Fruit fly (Drosophila melanogaster) whole organism, embryonic: ENCODE data around the gene SoYb.
A peak's percentile ranks its signal among the peaks of the same experiment; 100 is the strongest.

Source experiments
- ATbp ChIP-seq: fragments of 200-800 bp; sonication (Bioruptor generic); optimal IDR thresholded peaks from 2 replicates; lab custom pipeline; 2017; ENCODE audit warnings: missing biosample characterization, mild to moderate bottlenecking, missing genetic modification characterization, missing genetic modification reagents
- Adf1 ChIP-seq: fragments of 200-800 bp; sonication (Bioruptor generic); IDR thresholded peaks from 2 replicates; pipeline ENCODE4 v1.3.6; 2022; ENCODE audit warnings: missing biosample characterization, missing genetic modification characterization
- CG11560 ChIP-seq: fragments of 200-800 bp; sonication (Bioruptor generic); IDR thresholded peaks from 3 replicates; pipeline ENCODE4 v1.3.6; 2022; ENCODE audit warnings: missing biosample characterization, missing genetic modification characterization
- CG11696 ChIP-seq: fragments of 200-800 bp; sonication (Bioruptor generic); IDR thresholded peaks from 2 replicates; pipeline ENCODE4 v1.3.6; 2022; ENCODE audit warnings: missing biosample characterization, missing genetic modification characterization
- CG12104 ChIP-seq: fragments of 200-800 bp; sonication (Bioruptor generic); optimal IDR thresholded peaks from 3 replicates; lab custom pipeline; 2016; ENCODE audit warnings: missing biosample characterization, missing genetic modification characterization
- CG12219 ChIP-seq: fragments of 200-800 bp; sonication (Bioruptor generic); optimal IDR thresholded peaks from 3 replicates; lab custom pipeline; 2018; ENCODE audit warnings: missing biosample characterization, mild to moderate bottlenecking, missing genetic modification characterization
- CG13894 ChIP-seq: fragments of 200-800 bp; sonication (Bioruptor generic); optimal IDR thresholded peaks from 3 replicates; lab custom pipeline; 2018; ENCODE audit warnings: missing biosample characterization, mild to moderate bottlenecking, missing genetic modification characterization, moderate library complexity
- CG15601 ChIP-seq: fragments of 200-800 bp; sonication (Bioruptor generic); optimal IDR thresholded peaks from 3 replicates; lab custom pipeline; 2019; ENCODE audit warnings: missing biosample characterization, mild to moderate bottlenecking, missing genetic modification characterization, moderate library complexity
- CG17568 ChIP-seq: fragments of 200-800 bp; sonication (Bioruptor generic); optimal IDR thresholded peaks from 2 replicates; lab custom pipeline; 2018; ENCODE audit warnings: missing biosample characterization, mild to moderate bottlenecking, missing genetic modification characterization, moderate library complexity
- CG17912 ChIP-seq: fragments of 200-800 bp; sonication (Bioruptor generic); optimal IDR thresholded peaks from 2 replicates; lab custom pipeline; 2018; ENCODE audit warnings: missing biosample characterization, mild to moderate bottlenecking, missing genetic modification characterization
- CG18262 ChIP-seq: fragments of 200-800 bp; optimal IDR thresholded peaks from 3 replicates; lab custom pipeline; 2019; ENCODE audit warnings: missing biosample characterization, mild to moderate bottlenecking, missing genetic modification characterization, moderate library complexity
- CG2889 ChIP-seq: fragments of 200-800 bp; sonication (Bioruptor generic); IDR thresholded peaks from 3 replicates; pipeline ENCODE4 v1.3.6; 2022; ENCODE audit warnings: missing biosample characterization, missing genetic modification characterization
- CG3726 ChIP-seq: fragments of 200-800 bp; sonication (Bioruptor generic); IDR thresholded peaks from 3 replicates; pipeline ENCODE4, ENCODE4 v1.3.6; 2022; ENCODE audit warnings: missing biosample characterization, missing genetic modification characterization
- CG3995 ChIP-seq: fragments of 200-800 bp; sonication (Bioruptor generic); optimal IDR thresholded peaks from 3 replicates; lab custom pipeline; 2016; ENCODE audit warnings: missing biosample characterization, missing genetic modification characterization
- CG4617 ChIP-seq: fragments of 200-800 bp; sonication (Bioruptor generic); optimal IDR thresholded peaks from 3 replicates; lab custom pipeline; 2016; ENCODE audit warnings: missing biosample characterization, missing genetic modification characterization, borderline replicate concordance
- CG4820 ChIP-seq: fragments of 200-800 bp; sonication (Bioruptor generic); optimal IDR thresholded peaks from 3 replicates; lab custom pipeline; 2016; ENCODE audit warnings: missing biosample characterization, missing genetic modification characterization
- CG6254 ChIP-seq: fragments of 200-800 bp; sonication (Bioruptor generic); optimal IDR thresholded peaks from 3 replicates; lab custom pipeline; 2017; ENCODE audit warnings: mild to moderate bottlenecking, missing biosample characterization, missing genetic modification reagents, missing genetic modification characterization
- CG8944 ChIP-seq: fragments of 200-800 bp; sonication (Bioruptor generic); optimal IDR thresholded peaks from 3 replicates; lab custom pipeline; 2016; ENCODE audit warnings: missing biosample characterization, missing genetic modification characterization
- Hey ChIP-seq: fragments of 200-800 bp; sonication (Bioruptor generic); optimal IDR thresholded peaks from 3 replicates; lab custom pipeline; 2018; ENCODE audit warnings: missing biosample characterization, mild to moderate bottlenecking, missing genetic modification characterization
- HmgZ ChIP-seq: fragments of 200-800 bp; sonication (Bioruptor generic); optimal IDR thresholded peaks from 2 replicates; lab custom pipeline; 2018; ENCODE audit warnings: missing biosample characterization, mild to moderate bottlenecking, missing genetic modification characterization
- Kr ChIP-seq: fragments of 200-800 bp; sonication (Bioruptor generic); optimal IDR thresholded peaks from 2 replicates; lab custom pipeline; 2017; ENCODE audit warnings: missing biosample characterization, mild to moderate bottlenecking, missing genetic modification characterization
- Lpt ChIP-seq: fragments of >200 bp; optimal IDR thresholded peaks from 2 replicates; lab custom pipeline; 2018; ENCODE audit warnings: missing biosample characterization, missing genetic modification characterization
- Neu2 ChIP-seq: fragments of 200-800 bp; sonication (Bioruptor generic); optimal IDR thresholded peaks from 3 replicates; lab custom pipeline; 2016; ENCODE audit warnings: missing biosample characterization, missing genetic modification characterization, borderline replicate concordance
- Poxn ChIP-seq: fragments of 200-800 bp; sonication (Bioruptor generic); IDR thresholded peaks from 2 replicates; pipeline ENCODE4 v1.3.6; 2022; ENCODE audit warnings: missing biosample characterization, missing genetic modification characterization
- Spps ChIP-seq: fragments of 200-800 bp; sonication (Bioruptor generic); optimal IDR thresholded peaks from 2 replicates; lab custom pipeline; 2018; ENCODE audit warnings: missing biosample characterization, mild to moderate bottlenecking, missing genetic modification characterization
- Stat92E ChIP-seq, 3 experiments: fragments of >200 bp in 2 of 3; fragments of 200-800 bp in 1 of 3; sonication (Bioruptor generic) in 1 of 3; optimal IDR thresholded peaks; 2 replicates each; lab custom pipeline; 2017 to 2019; ENCODE audit warnings: missing biosample characterization in 3 of 3, missing genetic modification characterization in 3 of 3, mild to moderate bottlenecking in 1 of 3, moderate library complexity in 1 of 3
- Xbp1 ChIP-seq: fragments of 200-800 bp; sonication (Bioruptor generic); optimal IDR thresholded peaks from 3 replicates; lab custom pipeline; 2016; ENCODE audit warnings: missing biosample characterization, mild to moderate bottlenecking, missing genetic modification characterization
- br ChIP-seq: fragments of >200 bp; optimal IDR thresholded peaks from 2 replicates; lab custom pipeline; 2017
- cato ChIP-seq: fragments of 200-800 bp; sonication (Bioruptor generic); optimal IDR thresholded peaks from 2 replicates; lab custom pipeline; 2016; ENCODE audit warnings: missing biosample characterization, missing genetic modification characterization, borderline replicate concordance
- chif ChIP-seq, 2 experiments: fragments of 200-800 bp; sonication (Bioruptor generic); optimal IDR thresholded peaks; 3 replicates each; lab custom pipeline; 2016; ENCODE audit warnings: missing biosample characterization in 2 of 2, missing genetic modification characterization in 2 of 2
- chinmo ChIP-seq: fragments of 200-800 bp; sonication (Bioruptor generic); IDR thresholded peaks from 4 replicates; pipeline ENCODE4 v1.3.6; 2022; ENCODE audit warnings: missing biosample characterization, missing genetic modification characterization; ENCODE audit not compliant: partially characterized antibody
- croc ChIP-seq: fragments of 200-800 bp; sonication (Bioruptor generic); conservative IDR thresholded peaks from 3 replicates; pipeline ENCODE4 v1.3.6; 2022; ENCODE audit warnings: missing biosample characterization, missing genetic modification characterization
- crol ChIP-seq: fragments of 200-800 bp; sonication (Bioruptor generic); IDR thresholded peaks from 2 replicates; pipeline ENCODE4 v1.3.6; 2022; ENCODE audit warnings: missing biosample characterization, missing genetic modification characterization
- dmrt11E ChIP-seq: fragments of 200-800 bp; sonication (Bioruptor generic); optimal IDR thresholded peaks from 3 replicates; lab custom pipeline; 2018; ENCODE audit warnings: missing biosample characterization, mild to moderate bottlenecking, missing genetic modification characterization, moderate library complexity
- gt ChIP-seq: fragments of 200-800 bp; sonication (Bioruptor generic); IDR thresholded peaks from 2 replicates; pipeline ENCODE4 v1.3.6; 2022; ENCODE audit warnings: missing biosample characterization, missing genetic modification characterization
- ham ChIP-seq: fragments of 200-800 bp; sonication (Bioruptor generic); IDR thresholded peaks from 2 replicates; pipeline ENCODE4 v1.3.6; 2022; ENCODE audit warnings: missing biosample characterization, missing genetic modification characterization
- jumu ChIP-seq: fragments of 200-800 bp; sonication (Bioruptor generic); optimal IDR thresholded peaks from 3 replicates; lab custom pipeline; 2016; ENCODE audit warnings: missing biosample characterization, missing genetic modification characterization
- kni ChIP-seq: fragments of 200-800 bp; sonication (Bioruptor generic); optimal IDR thresholded peaks from 3 replicates; lab custom pipeline; 2017; ENCODE audit warnings: mild to moderate bottlenecking, missing biosample characterization, missing genetic modification reagents, missing genetic modification characterization
- nom ChIP-seq: fragments of 200-800 bp; sonication (Bioruptor generic); optimal IDR thresholded peaks from 2 replicates; lab custom pipeline; 2017; ENCODE audit warnings: missing biosample characterization, missing genetic modification characterization, mild to moderate bottlenecking, moderate library complexity, missing genetic modification reagents
- org-1 ChIP-seq: fragments of 200-800 bp; sonication (Bioruptor generic); optimal IDR thresholded peaks from 2 replicates; lab custom pipeline; 2017; ENCODE audit warnings: missing biosample characterization, missing genetic modification characterization
- pita ChIP-seq: fragments of 200-800 bp; sonication (Bioruptor generic); optimal IDR thresholded peaks from 2 replicates; lab custom pipeline; 2017; ENCODE audit warnings: missing biosample characterization, mild to moderate bottlenecking, missing genetic modification characterization
- ranshi ChIP-seq: fragments of 200-800 bp; sonication (Bioruptor generic); IDR thresholded peaks from 2 replicates; pipeline ENCODE4 v1.3.6; 2022; ENCODE audit warnings: missing biosample characterization, missing genetic modification characterization
- row ChIP-seq: fragments of 200-800 bp; sonication (Bioruptor generic); IDR thresholded peaks from 3 replicates; pipeline ENCODE4 v1.3.6; 2022; ENCODE audit warnings: missing biosample characterization, missing genetic modification characterization
- sens ChIP-seq: fragments of 200-800 bp; sonication (Bioruptor generic); peaks from one replicate; lab custom pipeline; 2016; ENCODE audit warnings: missing biosample characterization, missing genetic modification characterization
- slbo ChIP-seq: fragments of 200-800 bp; sonication (Bioruptor generic); IDR thresholded peaks from 2 replicates; pipeline ENCODE4 v1.3.6; 2022; ENCODE audit warnings: missing biosample characterization, missing genetic modification characterization
- so ChIP-seq: fragments of 200-800 bp; sonication (Bioruptor generic); IDR thresholded peaks from 3 replicates; pipeline ENCODE4 v1.3.6; 2022; ENCODE audit warnings: missing biosample characterization, missing genetic modification characterization
- tgo ChIP-seq: fragments of 200-800 bp; sonication (Bioruptor generic); IDR thresholded peaks from 3 replicates; pipeline ENCODE4 v1.3.6; 2022; ENCODE audit warnings: missing biosample characterization, missing genetic modification characterization
- tio ChIP-seq: fragments of 200-800 bp; sonication (Bioruptor generic); optimal IDR thresholded peaks from 2 replicates; lab custom pipeline; 2017; ENCODE audit warnings: missing biosample characterization, missing genetic modification characterization, inconsistent platforms
- vfl ChIP-seq: fragments of 200-800 bp; sonication (Bioruptor generic); optimal IDR thresholded peaks from 2 replicates; lab custom pipeline; 2016; ENCODE audit warnings: missing biosample characterization, missing genetic modification characterization
- wek ChIP-seq: fragments of 200-800 bp; sonication (Bioruptor generic); optimal IDR thresholded peaks from 3 replicates; lab custom pipeline; 2018; ENCODE audit warnings: missing biosample characterization, mild to moderate bottlenecking, missing genetic modification characterization, moderate library complexity
- wor ChIP-seq: fragments of 200-800 bp; sonication (Bioruptor generic); IDR thresholded peaks from 2 replicates; pipeline ENCODE4 v1.3.6; 2022; ENCODE audit warnings: missing biosample characterization, missing genetic modification characterization

SoYb gene

DNA sequence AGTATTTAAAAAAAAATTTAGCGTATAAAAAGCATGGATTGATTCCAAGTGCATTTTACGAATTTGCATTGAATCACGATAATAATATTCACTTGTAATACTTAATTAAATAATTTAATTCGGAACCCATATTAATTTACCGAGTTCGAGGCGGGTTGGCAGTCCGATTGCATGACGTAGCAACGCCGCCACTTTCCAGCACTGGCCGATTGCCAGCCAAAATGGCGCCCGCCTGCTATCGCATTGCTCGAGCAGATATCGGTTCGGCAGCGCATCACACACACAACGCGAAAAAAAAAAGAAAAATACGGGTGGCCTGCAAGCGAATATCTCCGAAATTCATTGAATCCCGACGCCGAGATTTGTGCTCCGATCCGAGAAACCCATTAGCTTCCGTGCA is 1.1 kb upstream of the SoYb start, which contains the start of gene Ndf (continued):
- TF ChIP-seq CG17568 (GFP tag; lab: Kevin White, UChicago) (no peak), Lpt (GFP tag; lab: Kevin White, UChicago) (no peak), CG2889 (GFP tag; lab: Robert Waterston, UW) (no peak), Poxn (no peak), CG8944 (GFP tag; lab: Kevin White, UChicago) (peak; percentile 38), CG12219 (GFP tag; lab: Kevin White, UChicago) (no peak), CG13894 (peak; percentile 15), Spps (tag; lab: Kevin White, UChicago) (no peak), so (GFP tag; lab: Robert Waterston, UW) (peak; percentile 22; the same call in 1 of the 3 replicates), CG15601 (peak; percentile 33), br (lab: Kevin White, UChicago) (no peak), Neu2 (GFP tag; lab: Kevin White, UChicago) (no peak), Hey (tag; lab: Kevin White, UChicago) (no peak), pita (GFP tag; lab: Kevin White, UChicago) (no peak), nom (GFP tag; lab: Kevin White, UChicago) (peak; percentile 34), CG4617 (GFP tag; lab: Kevin White, UChicago) (peak; percentile 67), vfl (GFP tag; lab: Kevin White, UChicago) (peak; percentile 70), Adf1 (GFP tag; lab: Robert Waterston, UW) (peak; percentile 15), CG3995 (GFP tag; lab: Kevin White, UChicago) (peak; percentile 47), CG11560 (tag; lab: Robert Waterston, UW) (no peak), kni (GFP tag; lab: Kevin White, UChicago) (peak; percentile 2), wor (GFP tag; lab: Robert Waterston, UW) (no peak), sens (peak; percentile 89), gt (no peak), ATbp (no peak), Kr (GFP tag; lab: Kevin White, UChicago) (no peak), Xbp1 (peak; percentile 78), HmgZ (tag; lab: Kevin White, UChicago) (peak; percentile 79), cato (GFP tag; lab: Kevin White, UChicago) (peak; percentile 32), ham (no peak), CG4820 (GFP tag; lab: Kevin White, UChicago) (peak; percentile 65), CG18262 (tag; lab: Kevin White, UChicago) (peak; percentile 54), org-1 (no peak), chinmo (GFP tag; lab: Robert Waterston, UW) (peak; percentile 51; the same call in 1 of the 4 replicates), CG6254 (GFP tag; lab: Kevin White, UChicago) (peak; percentile 7), dmrt11E (tag; lab: Kevin White, UChicago) (peak; percentile 48), jumu (peak; percentile 33), croc (GFP tag; lab: Robert Waterston, UW) (no peak), tgo (GFP tag; lab: Robert Waterston, UW) (peak; percentile 58), wek (GFP tag; lab: Kevin White, UChicago) (peak; percentile 41), chif (GFP tag; optimal IDR thresholded peaks at IDR 0.05; lab: Kevin White, UChicago) (peak; percentile 52 to 62), slbo (GFP tag; lab: Robert Waterston, UW) (peak; percentile 85), ranshi (GFP tag; lab: Robert Waterston, UW) (peak; percentile 70; the same call in 1 of the 2 replicates), CG12104 (GFP tag; lab: Kevin White, UChicago) (peak; percentile 51), CG11696 (GFP tag; lab: Robert Waterston, UW) (0 out of 2 replicates have a peak, but pooled peaks have one; percentile 30), tio (GFP tag; lab: Kevin White, UChicago) (no peak), CG3726 (GFP tag; lab: Robert Waterston, UW) (0 out of 3 replicates have a peak, but pooled peaks have one; percentile 40), crol (no peak), CG17912 (GFP tag; lab: Kevin White, UChicago) (peak; percentile 44), Stat92E (GFP tag; optimal IDR thresholded peaks at IDR 0.05; lab: Kevin White, UChicago) (no peak), row (GFP tag; lab: Robert Waterston, UW) (peak; percentile 85)
